Worm (Caenorhabditis elegans) whole organism, early embryonic: ENCODE data around the gene Y41E3.19.
"Not testable (repeated sequence)": the region's sequence is repeated elsewhere in the genome, so short reads cannot be mapped to it uniquely, and the experiment has no call there.

ENCODE experiments used
- B0310.2 ChIP-seq: sonication (generic microtip); optimal IDR thresholded peaks from 2 replicates; lab custom pipeline; 2016; ENCODE audit warnings: mild to moderate bottlenecking, missing genetic modification characterization, missing compliant biosample characterization
- ama-1 ChIP-seq: fragments of 150-350 bp; optimal IDR thresholded peaks from 2 replicates; lab custom pipeline; 2014
- ceh-36 ChIP-seq: sonication (generic microtip); optimal IDR thresholded peaks from 2 replicates; lab custom pipeline; 2016; ENCODE audit warnings: missing genetic modification characterization, inconsistent platforms, missing compliant biosample characterization
- flt-1 ChIP-seq: fragments of 200-800 bp; sonication (Bioruptor generic); IDR thresholded peaks from 2 replicates; pipeline ENCODE4 v1.3.6; 2022; ENCODE audit warnings: missing genetic modification characterization, missing compliant biosample characterization
- hmbx-1 ChIP-seq: sonication (generic microtip); optimal IDR thresholded peaks from 2 replicates; lab custom pipeline; 2016; ENCODE audit warnings: mild to moderate bottlenecking, missing genetic modification characterization, missing compliant biosample characterization
- hmg-4 ChIP-seq: fragments of 200-800 bp; sonication (Bioruptor generic); optimal IDR thresholded peaks from 2 replicates; lab custom pipeline; 2018; ENCODE audit warnings: mild to moderate bottlenecking, missing genetic modification characterization, missing compliant biosample characterization
- pes-1 ChIP-seq: fragments of 200-800 bp; sonication (Bioruptor generic); IDR thresholded peaks from 2 replicates; pipeline ENCODE4 v1.3.6; 2022; ENCODE audit warnings: missing genetic modification reagents, missing genetic modification characterization, missing compliant biosample characterization
- sea-1 ChIP-seq: fragments of 200-800 bp; sonication (Bioruptor generic); conservative IDR thresholded peaks from 2 replicates; pipeline ENCODE4 v1.3.6; 2022; ENCODE audit warnings: missing genetic modification characterization, missing compliant biosample characterization
- tbx-37 ChIP-seq: fragments of 200-800 bp; sonication (Bioruptor generic); conservative IDR thresholded peaks from 2 replicates; pipeline ENCODE4 v1.3.6; 2022; ENCODE audit warnings: missing genetic modification reagents, missing genetic modification characterization, missing compliant biosample characterization
- tra-4 ChIP-seq: sonication (generic microtip); optimal IDR thresholded peaks from 2 replicates; lab custom pipeline; 2017; ENCODE audit warnings: missing genetic modification characterization, missing compliant biosample characterization

- TF ChIP-seq flt-1 (GFP tag; lab: Robert Waterston, UW); hmg-4 (GFP tag; lab: Kevin White, UChicago); ama-1 (lab: Kevin White, UChicago); tbx-37 (GFP tag; lab: Robert Waterston, UW); sea-1 (GFP tag; lab: Robert Waterston, UW); pes-1; tra-4 (tag; lab: Kevin White, UChicago); hmbx-1; ceh-36; B0310.2 (tag; lab: Kevin White, UChicago): not testable (repeated sequence)
Measured at ce11 chrIV:15006494-15006893, 49.4 kb upstream of the Y41E3.19 start, which contains the start of gene Y41E3.6.
